Worm (Caenorhabditis elegans): ENCODE results near the gene oxy-4.

DNA sequence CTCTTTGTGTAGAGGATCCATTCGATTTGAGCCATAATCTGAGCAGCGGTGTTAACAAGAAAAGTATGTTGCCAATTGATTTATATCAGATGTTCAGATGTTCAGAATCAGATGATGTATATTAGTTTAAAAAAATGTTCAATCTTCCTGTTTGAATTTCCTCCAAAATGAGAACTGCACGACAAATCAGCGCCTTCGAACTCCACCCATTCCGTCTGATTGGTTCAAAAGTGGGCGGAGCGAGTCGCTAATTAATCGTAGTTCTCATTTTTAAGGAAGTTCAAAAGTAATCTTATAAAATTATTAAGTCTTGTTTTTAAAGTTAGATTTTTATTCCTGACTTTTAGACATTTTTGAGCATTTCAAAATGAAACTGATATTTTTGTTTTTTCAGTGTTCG is 20.6 kb upstream of the oxy-4 start:
- TF ChIP-seq ets-7 (tag; optimal IDR thresholded peaks at IDR 0.05) (no peak), ama-1 (optimal IDR thresholded peaks at IDR 0.05) (no peak), ceh-36 (tag; optimal IDR thresholded peaks at IDR 0.05) (no peak), tra-4 (tag; optimal IDR thresholded peaks at IDR 0.05) (no peak), flt-1 (GFP tag; IDR thresholded peaks at IDR 0.05) (no peak), hnd-1 (tag; optimal IDR thresholded peaks at IDR 0.05) (no peak), pes-1 (GFP tag; IDR thresholded peaks at IDR 0.05) (no peak), aly-1 (tag; optimal IDR thresholded peaks at IDR 0.05) (no peak), ceh-13 (GFP tag; optimal IDR thresholded peaks at IDR 0.05) (no peak), F13C5.2 (tag; optimal IDR thresholded peaks at IDR 0.05) (no peak)
